Fruit fly (Drosophila melanogaster) whole organism, embryonic: Measurements from ENCODE around the gene Mo25.

Experiments used
- Blimp-1 ChIP-seq: fragments of 200-800 bp; sonication (Bioruptor generic); optimal IDR thresholded peaks from 3 replicates; lab custom pipeline; 2018; ENCODE audit warnings: missing biosample characterization, missing genetic modification characterization, mild to moderate bottlenecking, moderate library complexity, missing genetic modification reagents
- Bteb2 ChIP-seq: fragments of 200-800 bp; sonication (Bioruptor generic); optimal IDR thresholded peaks from 2 replicates; lab custom pipeline; 2016; ENCODE audit warnings: missing biosample characterization, missing genetic modification characterization
- CG11093 ChIP-seq: fragments of 200-800 bp; sonication (Bioruptor generic); IDR thresholded peaks from 3 replicates; pipeline ENCODE4 v1.3.6; 2022; ENCODE audit warnings: missing biosample characterization, missing genetic modification characterization
- CG11247 ChIP-seq: fragments of 200-800 bp; sonication (Bioruptor generic); IDR thresholded peaks from 2 replicates; pipeline ENCODE4 v1.3.6; 2022; ENCODE audit warnings: missing biosample characterization, missing genetic modification characterization
- CG11504 ChIP-seq: fragments of 200-800 bp; sonication (Bioruptor generic); optimal IDR thresholded peaks from 3 replicates; lab custom pipeline; 2019; ENCODE audit warnings: missing biosample characterization, mild to moderate bottlenecking, missing genetic modification characterization, moderate library complexity
- CG11696 ChIP-seq: fragments of 200-800 bp; sonication (Bioruptor generic); IDR thresholded peaks from 2 replicates; pipeline ENCODE4 v1.3.6; 2022; ENCODE audit warnings: missing biosample characterization, missing genetic modification characterization
- CG12391 ChIP-seq: fragments of 200-800 bp; sonication (Bioruptor generic); optimal IDR thresholded peaks from 3 replicates; lab custom pipeline; 2018; ENCODE audit warnings: missing biosample characterization, mild to moderate bottlenecking, missing genetic modification characterization, moderate library complexity
- CG13296 ChIP-seq: fragments of 200-800 bp; sonication (Bioruptor generic); optimal IDR thresholded peaks from 3 replicates; lab custom pipeline; 2018; ENCODE audit warnings: missing biosample characterization, mild to moderate bottlenecking, missing genetic modification characterization
- CG13775 ChIP-seq: fragments of 200-800 bp; sonication (Bioruptor generic); optimal IDR thresholded peaks from 3 replicates; lab custom pipeline; 2017; ENCODE audit warnings: missing biosample characterization, mild to moderate bottlenecking, missing genetic modification characterization
- CG1529 ChIP-seq: fragments of 200-800 bp; sonication (Bioruptor generic); optimal IDR thresholded peaks from 3 replicates; lab custom pipeline; 2018; ENCODE audit warnings: missing biosample characterization, missing genetic modification characterization
- CG16779 ChIP-seq: fragments of 200-800 bp; sonication (Bioruptor generic); IDR thresholded peaks from 2 replicates; pipeline ENCODE4 v1.3.6; 2022; ENCODE audit warnings: missing biosample characterization, missing genetic modification characterization
- CG17328 ChIP-seq: fragments of 200-800 bp; sonication (Bioruptor generic); IDR thresholded peaks from 2 replicates; pipeline ENCODE4 v1.3.6; 2022; ENCODE audit warnings: missing biosample characterization, missing genetic modification characterization
- CG2202 ChIP-seq: fragments of 200-800 bp; sonication (Bioruptor generic); optimal IDR thresholded peaks from 2 replicates; lab custom pipeline; 2018; ENCODE audit warnings: missing biosample characterization, mild to moderate bottlenecking, missing genetic modification characterization
- CG2712 ChIP-seq: fragments of 200-800 bp; optimal IDR thresholded peaks from 3 replicates; lab custom pipeline; 2019; ENCODE audit warnings: missing biosample characterization, mild to moderate bottlenecking, missing genetic modification characterization, moderate library complexity
- CG30403 ChIP-seq: fragments of 200-800 bp; sonication (Bioruptor generic); optimal IDR thresholded peaks from 3 replicates; lab custom pipeline; 2016; ENCODE audit warnings: missing biosample characterization, missing genetic modification characterization
- CG3838 ChIP-seq: fragments of 200-800 bp; sonication (Bioruptor generic); optimal IDR thresholded peaks from 3 replicates; lab custom pipeline; 2016; ENCODE audit warnings: missing biosample characterization, missing genetic modification characterization
- CG4854 ChIP-seq: fragments of 200-800 bp; sonication (Bioruptor generic); optimal IDR thresholded peaks from 2 replicates; lab custom pipeline; 2016; ENCODE audit warnings: missing biosample characterization, missing genetic modification characterization, inconsistent platforms
- CG6272 ChIP-seq: fragments of 200-800 bp; sonication (Bioruptor generic); IDR thresholded peaks from 2 replicates; pipeline ENCODE4 v1.3.6; 2022; ENCODE audit warnings: missing biosample characterization, missing genetic modification characterization
- CG7271 ChIP-seq: fragments of 200-800 bp; sonication (Bioruptor generic); optimal IDR thresholded peaks from 2 replicates; lab custom pipeline; 2018; ENCODE audit warnings: missing biosample characterization, mild to moderate bottlenecking, missing genetic modification characterization, moderate library complexity
- CG7372 ChIP-seq: fragments of 200-800 bp; sonication (Bioruptor generic); IDR thresholded peaks from 2 replicates; pipeline ENCODE4 v1.3.6; 2022; ENCODE audit warnings: missing biosample characterization, missing genetic modification characterization
- CG9215 ChIP-seq: fragments of 200-800 bp; sonication (Bioruptor generic); IDR thresholded peaks from 2 replicates; pipeline ENCODE4 v1.3.6; 2022; ENCODE audit warnings: missing biosample characterization, missing genetic modification characterization
- CG9437 ChIP-seq: fragments of 200-800 bp; sonication (Bioruptor generic); optimal IDR thresholded peaks from 2 replicates; lab custom pipeline; 2018; ENCODE audit warnings: missing biosample characterization, mild to moderate bottlenecking, missing genetic modification characterization
- Dbx ChIP-seq: fragments of 200-800 bp; sonication (Bioruptor generic); IDR thresholded peaks from 3 replicates; pipeline ENCODE4 v1.3.6; 2022; ENCODE audit warnings: missing biosample characterization, missing genetic modification characterization
- E2f1 ChIP-seq: fragments of 200-800 bp; sonication (Bioruptor generic); IDR thresholded peaks from 2 replicates; pipeline ENCODE4 v1.3.6; 2022; ENCODE audit warnings: missing biosample characterization, missing genetic modification characterization
- Ets65A ChIP-seq: fragments of 200-800 bp; sonication (Bioruptor generic); peaks from one replicate; lab custom pipeline; 2016; ENCODE audit warnings: missing biosample characterization, missing genetic modification characterization
- HLH3B ChIP-seq: fragments of 200-800 bp; sonication (Bioruptor generic); IDR thresholded peaks from 2 replicates; pipeline ENCODE4 v1.3.6; 2022; ENCODE audit warnings: missing biosample characterization, missing genetic modification characterization
- HmgD ChIP-seq: fragments of 200-800 bp; sonication (Bioruptor generic); optimal IDR thresholded peaks from 3 replicates; lab custom pipeline; 2016; ENCODE audit warnings: missing biosample characterization, missing genetic modification characterization
- Lhr ChIP-seq: fragments of 200-800 bp; sonication (Bioruptor generic); optimal IDR thresholded peaks from 3 replicates; lab custom pipeline; 2017; ENCODE audit warnings: mild to moderate bottlenecking, missing biosample characterization, missing genetic modification reagents, missing genetic modification characterization
- Oli ChIP-seq: fragments of 200-800 bp; sonication (Bioruptor generic); optimal IDR thresholded peaks from 2 replicates; lab custom pipeline; 2018; ENCODE audit warnings: missing biosample characterization, mild to moderate bottlenecking, missing genetic modification characterization, moderate library complexity
- Rx ChIP-seq: fragments of 200-800 bp; sonication (Bioruptor generic); IDR thresholded peaks from 2 replicates; pipeline ENCODE4 v1.3.6; 2022; ENCODE audit warnings: missing biosample characterization, missing genetic modification characterization
- ab ChIP-seq: fragments of 200-800 bp; sonication (Bioruptor generic); optimal IDR thresholded peaks from 2 replicates; lab custom pipeline; 2016; ENCODE audit warnings: missing biosample characterization, missing genetic modification characterization
- ap ChIP-seq: fragments of 200-800 bp; sonication (Bioruptor generic); IDR thresholded peaks from 2 replicates; pipeline ENCODE4 v1.3.6; 2022; ENCODE audit warnings: missing biosample characterization, missing genetic modification characterization
- ase ChIP-seq: fragments of 200-800 bp; sonication (Bioruptor generic); IDR thresholded peaks from 3 replicates; pipeline ENCODE4 v1.3.6; 2022; ENCODE audit warnings: missing biosample characterization, missing genetic modification characterization
- bbx ChIP-seq: fragments of 200-800 bp; sonication (Bioruptor generic); IDR thresholded peaks from 2 replicates; pipeline ENCODE4 v1.3.6; 2022; ENCODE audit warnings: missing biosample characterization, missing genetic modification characterization; ENCODE audit not compliant: partially characterized antibody
- bigmax ChIP-seq: fragments of 200-800 bp; sonication (Bioruptor generic); optimal IDR thresholded peaks from 2 replicates; lab custom pipeline; 2018; ENCODE audit warnings: missing biosample characterization, mild to moderate bottlenecking, missing genetic modification characterization
- br ChIP-seq: fragments of >200 bp; optimal IDR thresholded peaks from 2 replicates; lab custom pipeline; 2017
- cato ChIP-seq: fragments of 200-800 bp; sonication (Bioruptor generic); optimal IDR thresholded peaks from 2 replicates; lab custom pipeline; 2016; ENCODE audit warnings: missing biosample characterization, missing genetic modification characterization, borderline replicate concordance
- cwo ChIP-seq: fragments of 200-800 bp; sonication (Bioruptor generic); optimal IDR thresholded peaks from 3 replicates; lab custom pipeline; 2017; ENCODE audit warnings: missing biosample characterization, missing genetic modification characterization, mild to moderate bottlenecking, moderate library complexity, missing genetic modification reagents
- danr ChIP-seq: fragments of 200-800 bp; sonication (Bioruptor generic); IDR thresholded peaks from 2 replicates; pipeline ENCODE4 v1.3.6; 2022; ENCODE audit warnings: missing biosample characterization, missing genetic modification characterization
- dmrt99B ChIP-seq: fragments of 200-800 bp; sonication (Bioruptor generic); optimal IDR thresholded peaks from 2 replicates; lab custom pipeline; 2018; ENCODE audit warnings: missing biosample characterization, mild to moderate bottlenecking, missing genetic modification characterization, moderate library complexity
- emc ChIP-seq: fragments of 200-800 bp; sonication (Bioruptor generic); optimal IDR thresholded peaks from 2 replicates; lab custom pipeline; 2016; ENCODE audit warnings: missing biosample characterization, missing genetic modification characterization
- esg ChIP-seq: fragments of 200-800 bp; sonication (Bioruptor generic); conservative IDR thresholded peaks from 2 replicates; pipeline ENCODE4 v1.3.6; 2022; ENCODE audit warnings: missing biosample characterization, missing genetic modification characterization
- eyg ChIP-seq: fragments of 200-800 bp; sonication (Bioruptor generic); optimal IDR thresholded peaks from 3 replicates; lab custom pipeline; 2016; ENCODE audit warnings: missing biosample characterization, missing genetic modification characterization
- fru ChIP-seq: fragments of >200 bp; optimal IDR thresholded peaks from 2 replicates; lab custom pipeline; 2017
- gcm2 ChIP-seq: fragments of 200-800 bp; sonication (Bioruptor generic); optimal IDR thresholded peaks from 2 replicates; lab custom pipeline; 2016; ENCODE audit warnings: missing biosample characterization, missing genetic modification characterization
- ind ChIP-seq: fragments of 200-800 bp; sonication (Bioruptor generic); optimal IDR thresholded peaks from 3 replicates; lab custom pipeline; 2016; ENCODE audit warnings: missing biosample characterization, missing genetic modification characterization
- lov ChIP-seq, 2 experiments: fragments of 200-800 bp in 1 of 2; fragments of >200 bp in 1 of 2; sonication (Bioruptor generic) in 1 of 2; IDR thresholded peaks in 1 of 2; optimal IDR thresholded peaks in 1 of 2; 2 replicates in 1 of 2; 3 replicates in 1 of 2; pipeline versions ENCODE4 v1.3.6 to Lab custom; 2017 to 2022; ENCODE audit warnings: missing biosample characterization in 1 of 2, missing genetic modification characterization in 1 of 2
- pho ChIP-seq: fragments of 200-800 bp; sonication (Bioruptor generic); optimal IDR thresholded peaks from 2 replicates; lab custom pipeline; 2016; ENCODE audit warnings: missing biosample characterization, missing genetic modification characterization
- pzg ChIP-seq: fragments of 200-800 bp; sonication (Bioruptor generic); optimal IDR thresholded peaks from 3 replicates; lab custom pipeline; 2018; ENCODE audit warnings: missing biosample characterization, mild to moderate bottlenecking, missing genetic modification characterization, moderate library complexity
- sc ChIP-seq, 3 experiments: fragments of >200 bp in 2 of 3; fragments of 200-800 bp in 1 of 3; sonication (Bioruptor generic) in 1 of 3; optimal IDR thresholded peaks; 2 replicates in 2 of 3; 3 replicates in 1 of 3; lab custom pipeline; 2017; ENCODE audit warnings: mild to moderate bottlenecking in 1 of 3, missing biosample characterization in 1 of 3, missing genetic modification characterization in 1 of 3, missing genetic modification reagents in 1 of 3
- tio ChIP-seq: fragments of 200-800 bp; sonication (Bioruptor generic); optimal IDR thresholded peaks from 2 replicates; lab custom pipeline; 2017; ENCODE audit warnings: missing biosample characterization, missing genetic modification characterization, inconsistent platforms

Gene Mo25

dm6 chr3L:16609120-16609519, 6.2 kb downstream of the Mo25 start, which contains the start of gene CG4098 (continued):
- no peak for TF ChIP-seq CG3838
- TF ChIP-seq ase (GFP tag; lab: Robert Waterston, UW): peak; percentile 53; the same call in 2 of the 3 replicates
- peak; percentile 12 for TF ChIP-seq ab (GFP tag; lab: Kevin White, UChicago)
- TF ChIP-seq CG12391: peak; percentile 53
- peak; percentile 19 for TF ChIP-seq eyg (GFP tag; lab: Kevin White, UChicago)
- TF ChIP-seq Ets65A: no peak
- peak; percentile 58 for TF ChIP-seq pho (GFP tag; lab: Kevin White, UChicago)
- TF ChIP-seq CG4854: no peak
- TF ChIP-seq sc (optimal IDR thresholded peaks at IDR 0.05; lab: Kevin White, UChicago): no peak
- TF ChIP-seq sc (GFP tag; optimal IDR thresholded peaks at IDR 0.05; lab: Kevin White, UChicago): no peak
- no peak for TF ChIP-seq danr (GFP tag; lab: Robert Waterston, UW)
- TF ChIP-seq ind (GFP tag; lab: Kevin White, UChicago): peak; percentile 75
- TF ChIP-seq dmrt99B (tag; lab: Kevin White, UChicago): peak; percentile 31
- peak; percentile 71 for TF ChIP-seq CG17328 (GFP tag; lab: Robert Waterston, UW)
- peak; percentile 99 for TF ChIP-seq CG11696
- no peak for TF ChIP-seq Bteb2 (GFP tag; lab: Kevin White, UChicago)
- peak; percentile 68; the same call in 2 of the 3 replicates for TF ChIP-seq Dbx (GFP tag; lab: Robert Waterston, UW)
- TF ChIP-seq CG2202 (tag; lab: Kevin White, UChicago): no peak
- TF ChIP-seq Lhr (GFP tag; lab: Kevin White, UChicago): no peak
- TF ChIP-seq cwo (GFP tag; lab: Kevin White, UChicago): peak; percentile 39
- TF ChIP-seq CG9215 (GFP tag; lab: Robert Waterston, UW): peak; percentile 47; the same call in 1 of the 2 replicates
- peak; percentile 64 for TF ChIP-seq CG11247
- no peak for TF ChIP-seq CG7271 (tag; lab: Kevin White, UChicago)
- TF ChIP-seq Rx (GFP tag; lab: Robert Waterston, UW): 0 out of 2 replicates have a peak, but pooled peaks have one; percentile 32
- TF ChIP-seq cato: no peak
- peak; percentile 32; the same call in 1 of the 2 replicates for TF ChIP-seq esg (GFP tag; lab: Robert Waterston, UW)
- TF ChIP-seq pzg (GFP tag; lab: Kevin White, UChicago): peak; percentile 68
- TF ChIP-seq gcm2: peak; percentile 29
- no peak for TF ChIP-seq CG9437
- TF ChIP-seq ap: no peak; the same call in 1 of the 2 replicates
- TF ChIP-seq CG1529: no peak
- TF ChIP-seq CG11504 (tag; lab: Kevin White, UChicago): peak; percentile 44
- TF ChIP-seq Blimp-1 (GFP tag; lab: Kevin White, UChicago): peak; percentile 12
- peak; percentile 31; the same call in 1 of the 2 replicates for TF ChIP-seq CG6272 (GFP tag; lab: Robert Waterston, UW)
- TF ChIP-seq Oli: peak; percentile 1
- peak; percentile 23; the same call in 1 of the 2 replicates for TF ChIP-seq bbx
- TF ChIP-seq br: no peak
- no peak for TF ChIP-seq emc (GFP tag; lab: Kevin White, UChicago)
- peak; percentile 78 for TF ChIP-seq HmgD
- TF ChIP-seq CG11093 (GFP tag; lab: Robert Waterston, UW): no peak
- peak; percentile 37 for TF ChIP-seq CG2712 (tag; lab: Kevin White, UChicago)
- peak; percentile 57 for TF ChIP-seq HLH3B
- TF ChIP-seq E2f1 (GFP tag; lab: Robert Waterston, UW): peak; percentile 52; the same call in 1 of the 2 replicates
- TF ChIP-seq CG30403 (GFP tag; lab: Kevin White, UChicago): peak; percentile 64
- peak; percentile 78 for TF ChIP-seq CG16779 (GFP tag; lab: Robert Waterston, UW)
- no peak for TF ChIP-seq bigmax (GFP tag; lab: Kevin White, UChicago)
- TF ChIP-seq tio (GFP tag; lab: Kevin White, UChicago): no peak
- no peak for TF ChIP-seq fru (lab: Kevin White, UChicago)
- peak; percentile 28 for TF ChIP-seq CG13296 (GFP tag; lab: Kevin White, UChicago)
- peak; percentile 41 for TF ChIP-seq CG13775 (GFP tag; lab: Kevin White, UChicago)
- no peak for TF ChIP-seq lov (optimal IDR thresholded peaks at IDR 0.05; lab: Kevin White, UChicago)
- 0 out of 3 replicates have a peak, but pooled peaks have one; percentile 9 for TF ChIP-seq lov (GFP tag; IDR thresholded peaks at IDR 0.05; lab: Robert Waterston, UW)
- TF ChIP-seq CG7372 (GFP tag; lab: Robert Waterston, UW): peak; percentile 43; the same call in 1 of the 2 replicates
